Worm (Caenorhabditis elegans) whole organism, L2 larva: ENCODE results near the gene rpl-37.

Experiments
- blmp-1 ChIP-seq: sonication (generic microtip); optimal IDR thresholded peaks from 2 replicates; lab custom pipeline; 2017; ENCODE audit warnings: missing genetic modification characterization, mild to moderate bottlenecking, missing compliant biosample characterization, antibody characterized with exemption, moderate library complexity; ENCODE audit not compliant: insufficient read depth
- mdl-1 ChIP-seq, 2 experiments: fragments of 150-350 bp in 1 of 2; sonication (generic microtip) in 1 of 2; optimal IDR thresholded peaks; 2 replicates each; lab custom pipeline; 2017; ENCODE audit warnings: missing biosample characterization in 2 of 2, missing genetic modification characterization in 2 of 2
- nhr-10 ChIP-seq: sonication (generic microtip); optimal IDR thresholded peaks from 2 replicates; lab custom pipeline; 2017; ENCODE audit warnings: missing biosample characterization, missing genetic modification characterization
- nhr-11 ChIP-seq: fragments of 150-350 bp; optimal IDR thresholded peaks from 2 replicates; lab custom pipeline; 2014; ENCODE audit warnings: missing biosample characterization, missing genetic modification characterization
- nhr-77 ChIP-seq: fragments of 150-350 bp; optimal IDR thresholded peaks from 2 replicates; lab custom pipeline; 2014; ENCODE audit warnings: missing biosample characterization, missing genetic modification characterization
- unc-39 ChIP-seq: fragments of 150-350 bp; optimal IDR thresholded peaks from 2 replicates; lab custom pipeline; 2014; ENCODE audit warnings: missing biosample characterization, missing genetic modification characterization
- unc-55 ChIP-seq: fragments of 150-350 bp; sonication (generic microtip); optimal IDR thresholded peaks from 3 replicates; lab custom pipeline; 2014; ENCODE audit warnings: missing biosample characterization, missing genetic modification reagents, missing genetic modification characterization
- unc-62 ChIP-seq: fragments of 150-350 bp; optimal IDR thresholded peaks from 2 replicates; lab custom pipeline; 2014; ENCODE audit warnings: missing biosample characterization, missing genetic modification reagents, missing genetic modification characterization
- zag-1 ChIP-seq: fragments of 150-350 bp; optimal IDR thresholded peaks from 2 replicates; lab custom pipeline; 2014; ENCODE audit warnings: missing biosample characterization, missing genetic modification characterization

DNA sequence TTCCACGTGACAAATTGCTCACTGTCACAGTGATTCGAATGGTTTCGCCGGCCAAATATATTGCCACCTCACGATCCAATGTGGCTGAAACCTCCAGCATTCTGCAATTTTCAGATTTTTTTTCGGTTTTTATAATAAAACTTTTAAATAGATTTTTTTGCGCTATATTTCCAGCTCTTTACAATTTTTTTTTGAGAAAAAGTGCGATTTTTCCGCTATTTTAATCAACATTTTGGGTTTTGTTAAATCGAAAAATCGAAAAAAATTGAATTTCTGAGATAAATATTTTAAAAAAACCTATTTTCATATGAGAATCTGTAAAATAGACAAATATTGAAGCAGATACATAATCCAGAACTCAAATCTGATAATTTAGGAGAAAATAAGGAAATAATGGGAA, 29.5 kb upstream of the rpl-37 start, which contains the start of gene M01F1.9:
- TF ChIP-seq unc-39 (tag; lab: Kevin White, UChicago) (no peak), unc-55 (GFP tag; lab: Kevin White, UChicago) (no peak), blmp-1 (tag; lab: Kevin White, UChicago) (no peak), mdl-1 (tag; optimal IDR thresholded peaks at IDR 0.05; lab: Kevin White, UChicago) (no peak), nhr-77 (no peak), unc-62 (GFP tag; lab: Kevin White, UChicago) (no peak), zag-1 (tag; lab: Kevin White, UChicago) (no peak), nhr-11 (tag; lab: Kevin White, UChicago) (no peak), nhr-10 (tag; lab: Kevin White, UChicago) (no peak)
